Fruit fly (Drosophila melanogaster): Measurements from ENCODE around the gene Pfdn1.

Gene Pfdn1

DNA sequence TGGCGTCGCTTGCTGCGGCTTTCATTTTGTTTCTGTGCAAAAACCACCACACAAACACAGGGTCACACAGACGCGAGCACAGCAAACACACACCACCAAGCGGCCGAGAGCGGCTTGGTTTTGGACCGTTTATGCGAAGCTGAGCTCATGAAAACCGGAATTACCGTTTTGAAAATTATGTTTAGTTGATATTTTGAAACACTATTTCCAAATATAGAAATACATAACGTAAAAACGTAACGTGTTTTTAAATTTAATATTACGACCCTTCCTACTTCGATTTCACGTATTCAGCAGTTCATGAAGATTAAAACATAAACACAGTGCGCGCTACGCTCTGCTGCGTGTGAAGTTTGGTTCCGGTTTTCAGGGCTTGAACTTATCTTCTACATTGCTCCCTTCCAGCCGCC lies 17.7 kb upstream of the Pfdn1 start (continued):
- peak; percentile 10 for TF ChIP-seq pzg (GFP tag; optimal IDR thresholded peaks at IDR 0.05)
- peak; percentile 78 for TF ChIP-seq Myb (GFP tag; optimal IDR thresholded peaks at IDR 0.05)
- peak; percentile 90 for TF ChIP-seq pum (GFP tag; optimal IDR thresholded peaks at IDR 0.05)
- TF ChIP-seq Chrac-16 (GFP tag; optimal IDR thresholded peaks at IDR 0.05) = peak; percentile 88
- TF ChIP-seq CG7372 (GFP tag; IDR thresholded peaks at IDR 0.05) = peak; percentile 87
- TF ChIP-seq CG14965 (GFP tag; optimal IDR thresholded peaks at IDR 0.05; ENCODE audit: borderline replicate concordance) = peak; percentile 62
- peak; percentile 98 for TF ChIP-seq unpg (GFP tag; optimal IDR thresholded peaks at IDR 0.05)
- TF ChIP-seq CG17612 (GFP tag; IDR thresholded peaks at IDR 0.05) = peak; percentile 66
- TF ChIP-seq inv (GFP tag; IDR thresholded peaks at IDR 0.05; ENCODE audit: partially characterized antibody) = no peak
- TF ChIP-seq CG33557 (GFP tag; optimal IDR thresholded peaks at IDR 0.05) = peak; percentile 95
- TF ChIP-seq maf-S (GFP tag; optimal IDR thresholded peaks at IDR 0.05) = peak; percentile 91
- TF ChIP-seq seq (GFP tag; IDR thresholded peaks at IDR 0.05) = peak; percentile 97
- TF ChIP-seq CG12744 (GFP tag; optimal IDR thresholded peaks at IDR 0.05) = peak; percentile 93
- peak; percentile 85 for TF ChIP-seq dm (GFP tag; optimal IDR thresholded peaks at IDR 0.05)
- TF ChIP-seq br (optimal IDR thresholded peaks at IDR 0.05) = no peak
- peak; percentile 94 for TF ChIP-seq Sox100B (GFP tag; optimal IDR thresholded peaks at IDR 0.05)
- peak; percentile 96 for TF ChIP-seq CG30403 (GFP tag; optimal IDR thresholded peaks at IDR 0.05)
- peak; percentile 41; the same call in 1 of the 4 replicates for TF ChIP-seq Gug (GFP tag; IDR thresholded peaks at IDR 0.05)
- TF ChIP-seq abd-A (tag; optimal IDR thresholded peaks at IDR 0.05) = no peak
- TF ChIP-seq dati (GFP tag; IDR thresholded peaks at IDR 0.05) = peak; percentile 44; the same call in 1 of the 2 replicates
- TF ChIP-seq crc (GFP tag; optimal IDR thresholded peaks at IDR 0.05) = peak; percentile 90
- TF ChIP-seq sens-2 (GFP tag; IDR thresholded peaks at IDR 0.05) = peak; percentile 95
- peak; percentile 94 for TF ChIP-seq tx (GFP tag; optimal IDR thresholded peaks at IDR 0.05)
- TF ChIP-seq CG17912 (GFP tag; optimal IDR thresholded peaks at IDR 0.05) = peak; percentile 90
- TF ChIP-seq Hr78 (GFP tag; optimal IDR thresholded peaks at IDR 0.05) = peak in 1 of 2 experiments; percentile 97
- peak; percentile 79 for TF ChIP-seq ac (GFP tag; optimal IDR thresholded peaks at IDR 0.05)
- peak; percentile 97 for TF ChIP-seq CG12299 (tag; optimal IDR thresholded peaks at IDR 0.05)
- peak; percentile 55; the same call in 1 of the 2 replicates for TF ChIP-seq CG4360 (GFP tag; IDR thresholded peaks at IDR 0.05)
- peak; percentile 95 for TF ChIP-seq CG10267 (tag; optimal IDR thresholded peaks at IDR 0.05)
- peak; percentile 85 for TF ChIP-seq pros (GFP tag; optimal IDR thresholded peaks at IDR 0.05)
- TF ChIP-seq emc (GFP tag; optimal IDR thresholded peaks at IDR 0.05) = peak; percentile 82
- TF ChIP-seq Sin3A (optimal IDR thresholded peaks at IDR 0.05) = no peak
- no peak for TF ChIP-seq Doc2 (GFP tag; IDR thresholded peaks at IDR 0.05)
- peak; percentile 90 for TF ChIP-seq CG5953 (GFP tag; IDR thresholded peaks at IDR 0.05)
- TF ChIP-seq ftz-f1 (GFP tag; optimal IDR thresholded peaks at IDR 0.05) = peak; percentile 79
- peak; percentile 95 for TF ChIP-seq Max (GFP tag; optimal IDR thresholded peaks at IDR 0.05)
- TF ChIP-seq pnt (GFP tag; optimal IDR thresholded peaks at IDR 0.05) = peak; percentile 88
- TF ChIP-seq CG16863 (GFP tag; optimal IDR thresholded peaks at IDR 0.05) = peak; percentile 95
- peak; percentile 87 for TF ChIP-seq CG12942 (GFP tag; optimal IDR thresholded peaks at IDR 0.05)
- peak; percentile 55 for TF ChIP-seq CG2116 (GFP tag; optimal IDR thresholded peaks at IDR 0.05)
- peak; percentile 95 for TF ChIP-seq schlank (tag; optimal IDR thresholded peaks at IDR 0.05)
- peak; percentile 97 for TF ChIP-seq CG17359 (tag; optimal IDR thresholded peaks at IDR 0.05)
- TF ChIP-seq Aef1 (GFP tag; IDR thresholded peaks at IDR 0.05) = peak; percentile 83
- TF ChIP-seq Ada2b (GFP tag; IDR thresholded peaks at IDR 0.05) = peak; percentile 96
- TF ChIP-seq CG7928 (GFP tag; optimal IDR thresholded peaks at IDR 0.05) = peak; percentile 76
- TF ChIP-seq dysf (GFP tag; IDR thresholded peaks at IDR 0.05) = peak; percentile 97
- TF ChIP-seq tgo (GFP tag; IDR thresholded peaks at IDR 0.05) = peak; percentile 94
- TF ChIP-seq zfh1 (GFP tag; IDR thresholded peaks at IDR 0.05) = peak; percentile 96
- peak; percentile 97 for TF ChIP-seq gcm (GFP tag; optimal IDR thresholded peaks at IDR 0.05)
- peak; percentile 85 for TF ChIP-seq jing (GFP tag; optimal IDR thresholded peaks at IDR 0.05)
- TF ChIP-seq CG8924 (tag; optimal IDR thresholded peaks at IDR 0.05) = peak; percentile 98
- TF ChIP-seq CG11696 (GFP tag; IDR thresholded peaks at IDR 0.05) = peak; percentile 88

Data from whole organism, embryonic.